Fruit fly (Drosophila melanogaster): Measurements from ENCODE around the gene Pfdn6.
A peak's percentile ranks its signal among the peaks of the same experiment; 100 is the strongest.

Gene Pfdn6

DNA sequence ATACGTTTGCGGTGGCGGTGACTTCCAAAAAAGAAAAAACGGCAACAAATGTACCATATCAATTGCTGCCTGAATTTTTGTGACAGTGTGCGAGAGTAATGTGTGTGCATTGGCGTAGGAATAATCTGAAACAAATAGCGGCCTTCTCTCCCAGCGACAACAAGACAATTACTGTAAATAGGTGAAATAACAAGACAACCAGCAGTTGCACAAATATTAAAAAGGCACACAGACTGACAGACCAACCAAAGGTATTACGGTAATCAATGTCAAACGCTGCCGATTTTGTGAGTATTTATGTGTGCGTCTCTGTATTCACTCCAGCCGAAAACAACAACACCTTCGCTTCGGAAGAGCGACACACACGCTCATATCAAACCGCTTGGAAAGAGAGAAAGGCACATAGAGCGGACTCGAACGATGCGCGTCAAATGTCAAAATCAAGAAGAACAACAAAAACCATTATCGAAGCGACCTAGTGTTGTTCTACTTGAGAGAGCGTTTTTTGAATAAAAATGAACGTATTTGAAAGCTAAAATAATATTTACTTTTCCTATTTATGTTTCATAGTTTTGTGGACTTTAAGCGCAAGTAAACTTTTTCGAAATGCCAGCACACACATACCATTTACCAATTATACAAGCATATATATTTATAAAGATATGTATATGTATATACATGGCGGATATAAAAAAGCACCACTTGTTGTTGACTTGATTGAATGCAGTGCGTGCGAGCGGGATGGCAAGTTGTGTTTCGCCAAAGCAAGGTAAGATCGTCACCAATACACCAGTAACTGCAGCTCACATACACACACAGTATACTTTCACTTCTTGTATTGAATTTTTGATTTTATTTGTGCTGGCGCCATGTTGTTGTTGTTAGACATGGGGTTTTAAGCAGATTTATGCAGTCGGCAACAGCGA is 16.4 kb upstream of the Pfdn6 start (continued):
- no peak for TF ChIP-seq Abd-B (GFP tag; optimal IDR thresholded peaks at IDR 0.05)
- TF ChIP-seq Dip3 (GFP tag; optimal IDR thresholded peaks at IDR 0.05), result no peak
- peak; percentile 22 for TF ChIP-seq CG10979 (tag; optimal IDR thresholded peaks at IDR 0.05)
- peak; percentile 33 for TF ChIP-seq CG18011 (GFP tag; optimal IDR thresholded peaks at IDR 0.05)
- TF ChIP-seq Mes4 (GFP tag; optimal IDR thresholded peaks at IDR 0.05), result peak; percentile 55
- TF ChIP-seq CG13296 (GFP tag; optimal IDR thresholded peaks at IDR 0.05), result peak; percentile 75
- peak; percentile 43 for TF ChIP-seq gcm (GFP tag; optimal IDR thresholded peaks at IDR 0.05)
- TF ChIP-seq D (optimal IDR thresholded peaks at IDR 0.05), result peak; percentile 65
- TF ChIP-seq D (GFP tag; optimal IDR thresholded peaks at IDR 0.05), result peak; percentile 62
- TF ChIP-seq CG34224 (GFP tag; IDR thresholded peaks at IDR 0.05; ENCODE audit: partially characterized antibody), result no peak; the same call in 2 of the 3 replicates
- TF ChIP-seq lov (optimal IDR thresholded peaks at IDR 0.05), result no peak
- TF ChIP-seq lov (GFP tag; IDR thresholded peaks at IDR 0.05), result peak; percentile 87
- TF ChIP-seq Bgb (GFP tag; IDR thresholded peaks at IDR 0.05; ENCODE audit: partially characterized antibody), result no peak
- no peak for TF ChIP-seq CG11560 (tag; IDR thresholded peaks at IDR 0.05)
- TF ChIP-seq CG8089 (GFP tag; optimal IDR thresholded peaks at IDR 0.05), result peak; percentile 75
- TF ChIP-seq hbn (GFP tag; IDR thresholded peaks at IDR 0.05; ENCODE audit: partially characterized antibody), result no peak
- peak; percentile 18 for TF ChIP-seq Oli (tag; optimal IDR thresholded peaks at IDR 0.05)
- TF ChIP-seq exex (tag; optimal IDR thresholded peaks at IDR 0.05), result peak; percentile 84
- TF ChIP-seq CG4854 (GFP tag; optimal IDR thresholded peaks at IDR 0.05), result peak; percentile 41
- TF ChIP-seq gsb-n (tag; optimal IDR thresholded peaks at IDR 0.05), result peak; percentile 8
- TF ChIP-seq Eip74EF (GFP tag; optimal IDR thresholded peaks at IDR 0.05), result peak in 1 of 2 experiments; percentile 20
- TF ChIP-seq CG18599 (GFP tag; optimal IDR thresholded peaks at IDR 0.05), result peak; percentile 88
- TF ChIP-seq CG14441 (GFP tag; IDR thresholded peaks at IDR 0.05), result peak; percentile 43; the same call in 1 of the 2 replicates
- peak; percentile 57; the same call in 1 of the 2 replicates for TF ChIP-seq onecut (GFP tag; IDR thresholded peaks at IDR 0.05)
- TF ChIP-seq CG6765 (GFP tag; optimal IDR thresholded peaks at IDR 0.05), result peak; percentile 30
- TF ChIP-seq HLH3B (GFP tag; IDR thresholded peaks at IDR 0.05), result peak; percentile 69; the same call in 1 of the 2 replicates
- TF ChIP-seq B-H2 (GFP tag; optimal IDR thresholded peaks at IDR 0.05), result no peak
- TF ChIP-seq CG14050 (GFP tag; IDR thresholded peaks at IDR 0.05), result 0 out of 3 replicates have a peak, but pooled peaks have one; percentile 14
- peak; percentile 59 for TF ChIP-seq gem (tag; optimal IDR thresholded peaks at IDR 0.05)
- TF ChIP-seq CG7963 (GFP tag; IDR thresholded peaks at IDR 0.05; ENCODE audit: partially characterized antibody), result no peak
- TF ChIP-seq CG9609 (GFP tag; optimal IDR thresholded peaks at IDR 0.05), result no peak
- peak; percentile 78 for TF ChIP-seq CHES-1-like (GFP tag; optimal IDR thresholded peaks at IDR 0.05)
- TF ChIP-seq TFAM (GFP tag; optimal IDR thresholded peaks at IDR 0.05), result peak; percentile 14
- peak; percentile 90 for TF ChIP-seq CG12071 (GFP tag; optimal IDR thresholded peaks at IDR 0.05)
- TF ChIP-seq odd (GFP tag; optimal IDR thresholded peaks at IDR 0.05), result peak; percentile 55
- TF ChIP-seq kni (GFP tag; optimal IDR thresholded peaks at IDR 0.05), result peak; percentile 92
- TF ChIP-seq sisA (GFP tag; IDR thresholded peaks at IDR 0.05), result no peak
- TF ChIP-seq Myb (GFP tag; optimal IDR thresholded peaks at IDR 0.05), result peak; percentile 39
- TF ChIP-seq Gsc (GFP tag; IDR thresholded peaks at IDR 0.05), result no peak
- peak; percentile 51 for TF ChIP-seq HmgD (GFP tag; optimal IDR thresholded peaks at IDR 0.05)
- no peak for TF ChIP-seq CG16813 (GFP tag; IDR thresholded peaks at IDR 0.05; ENCODE audit: partially characterized antibody)
- peak; percentile 58 for TF ChIP-seq CG4424 (GFP tag; optimal IDR thresholded peaks at IDR 0.05)
- peak; percentile 62; the same call in 1 of the 3 replicates for TF ChIP-seq sr (GFP tag; IDR thresholded peaks at IDR 0.05)
- no peak for TF ChIP-seq CG10565 (GFP tag; optimal IDR thresholded peaks at IDR 0.05)
- TF ChIP-seq Spps (tag; optimal IDR thresholded peaks at IDR 0.05), result peak; percentile 8
- TF ChIP-seq Nf-YA (GFP tag; IDR thresholded peaks at IDR 0.05), result peak; percentile 57; the same call in 1 of the 2 replicates
- no peak for TF ChIP-seq CG4404 (GFP tag; IDR thresholded peaks at IDR 0.05)
- no peak for TF ChIP-seq usp (GFP tag; optimal IDR thresholded peaks at IDR 0.05)

Measured in whole organism, embryonic.